Fruit fly (Drosophila melanogaster): ENCODE results near the gene app.
A peak's percentile ranks its signal among the peaks of the same experiment; 100 is the strongest.

Gene app

dm6 chr3L:12190433-12190832 is 76.2 kb downstream of the app start, which contains the start of gene Est-P:
Gene Est-P (plus strand): TSS chr3L:12190733.
- TF ChIP-seq so (GFP tag; IDR thresholded peaks at IDR 0.05) (no peak), C15 (GFP tag; IDR thresholded peaks at IDR 0.05) (no peak), BtbVII (GFP tag; optimal IDR thresholded peaks at IDR 0.05) (no peak), pan (optimal IDR thresholded peaks at IDR 0.05) (no peak), pan (GFP tag; optimal IDR thresholded peaks at IDR 0.05 in 1 of 2, IDR thresholded peaks at IDR 0.05 in 1 of 2) (no peak)

- no peak for TF ChIP-seq Spps (tag; optimal IDR thresholded peaks at IDR 0.05)
- TF ChIP-seq CG6654 (GFP tag; optimal IDR thresholded peaks at IDR 0.05): no peak
- no peak for TF ChIP-seq so (GFP tag; IDR thresholded peaks at IDR 0.05)
- TF ChIP-seq CG2120 (GFP tag; optimal IDR thresholded peaks at IDR 0.05): no peak
- TF ChIP-seq Ssrp (tag; optimal IDR thresholded peaks at IDR 0.05): no peak
- TF ChIP-seq sisA (GFP tag; IDR thresholded peaks at IDR 0.05): no peak
- TF ChIP-seq cwo (GFP tag; optimal IDR thresholded peaks at IDR 0.05): no peak
- TF ChIP-seq CG10274 (GFP tag; optimal IDR thresholded peaks at IDR 0.05): no peak
- TF ChIP-seq CG14710 (tag; optimal IDR thresholded peaks at IDR 0.05): no peak
- TF ChIP-seq klu (GFP tag; IDR thresholded peaks at IDR 0.05): no peak
- no peak for TF ChIP-seq CG15011 (GFP tag; optimal IDR thresholded peaks at IDR 0.05)
- no peak for TF ChIP-seq Elba2 (GFP tag; optimal IDR thresholded peaks at IDR 0.05)
- TF ChIP-seq stwl (tag; optimal IDR thresholded peaks at IDR 0.05): no peak
- TF ChIP-seq CG6791 (GFP tag; IDR thresholded peaks at IDR 0.05; ENCODE audit: partially characterized antibody): no peak
- TF ChIP-seq inv (GFP tag; IDR thresholded peaks at IDR 0.05; ENCODE audit: partially characterized antibody): no peak
- no peak for TF ChIP-seq exex (tag; optimal IDR thresholded peaks at IDR 0.05)
- TF ChIP-seq caup (GFP tag; optimal IDR thresholded peaks at IDR 0.05; ENCODE audit: severe bottlenecking): no peak
- no peak for TF ChIP-seq CG13287 (GFP tag; IDR thresholded peaks at IDR 0.05; ENCODE audit: partially characterized antibody)
These were observed 78.1 kb downstream of the app start, which contains the start of gene Est-6 for dm6 chr3L:12188518-12188917. Gene Est-6 (plus strand): TSS chr3L:12188818.

- TF ChIP-seq CHES-1-like (GFP tag; optimal IDR thresholded peaks at IDR 0.05) (no peak), Hsf (GFP tag; optimal IDR thresholded peaks at IDR 0.05) (no peak), so (GFP tag; IDR thresholded peaks at IDR 0.05) (no peak), ato (GFP tag; IDR thresholded peaks at IDR 0.05; ENCODE audit: partially characterized antibody) (no peak)
These were observed 81.3 kb downstream of the app start for dm6 chr3L:12185336-12185735.

- TF ChIP-seq Ets97D (GFP tag; optimal IDR thresholded peaks at IDR 0.05): no peak
- no peak for TF ChIP-seq ab (GFP tag; optimal IDR thresholded peaks at IDR 0.05)
- no peak for TF ChIP-seq sim (GFP tag; IDR thresholded peaks at IDR 0.05)
- no peak for TF ChIP-seq Xbp1 (GFP tag; optimal IDR thresholded peaks at IDR 0.05)
- no peak for TF ChIP-seq sisA (GFP tag; IDR thresholded peaks at IDR 0.05)
- TF ChIP-seq CG13287 (GFP tag; IDR thresholded peaks at IDR 0.05; ENCODE audit: partially characterized antibody): no peak
- no peak for TF ChIP-seq CG1603 (tag; optimal IDR thresholded peaks at IDR 0.05)
- TF ChIP-seq crol (GFP tag; IDR thresholded peaks at IDR 0.05): peak; percentile 16; the same call in 1 of the 2 replicates
- no peak for TF ChIP-seq kni (GFP tag; optimal IDR thresholded peaks at IDR 0.05)
- TF ChIP-seq CG3163 (GFP tag; optimal IDR thresholded peaks at IDR 0.05): no peak
- TF ChIP-seq ERR (GFP tag; optimal IDR thresholded peaks at IDR 0.05): no peak
- no peak for TF ChIP-seq CG31365 (tag; optimal IDR thresholded peaks at IDR 0.05)
- TF ChIP-seq sug (tag; optimal IDR thresholded peaks at IDR 0.05): peak; percentile 75
- peak; percentile 69 for TF ChIP-seq CG7987 (GFP tag; optimal IDR thresholded peaks at IDR 0.05)
- TF ChIP-seq ssp (GFP tag; IDR thresholded peaks at IDR 0.05): no peak
- TF ChIP-seq CG10543 (GFP tag; optimal IDR thresholded peaks at IDR 0.05): peak; percentile 1
- peak; percentile 65 for TF ChIP-seq CG34376 (GFP tag; optimal IDR thresholded peaks at IDR 0.05)
- no peak for TF ChIP-seq h (optimal IDR thresholded peaks at IDR 0.05)
- no peak for TF ChIP-seq CG8290 (GFP tag; optimal IDR thresholded peaks at IDR 0.05)
- TF ChIP-seq CG8290 (tag; optimal IDR thresholded peaks at IDR 0.05): no peak
- TF ChIP-seq HmgD (GFP tag; optimal IDR thresholded peaks at IDR 0.05): no peak
- TF ChIP-seq lola (GFP tag; optimal IDR thresholded peaks at IDR 0.05): no peak
- TF ChIP-seq Sry-β (GFP tag; optimal IDR thresholded peaks at IDR 0.05): no peak
These were observed 82.0 kb downstream of the app start, which contains the start of gene Miox for dm6 chr3L:12184564-12185034. Gene Miox (plus strand): TSS chr3L:12184984.

All from whole organism, embryonic.